Fruit fly (Drosophila melanogaster) whole organism, embryonic: ENCODE data around the gene CG5973.
A peak's percentile ranks its signal among the peaks of the same experiment; 100 is the strongest.

Experiments used
- Ada2b ChIP-seq: fragments of 200-800 bp; sonication (Bioruptor generic); IDR thresholded peaks from 2 replicates; pipeline ENCODE4 v1.3.6; 2022; ENCODE audit warnings: missing biosample characterization, missing genetic modification characterization
- Bdp1 ChIP-seq: fragments of 200-800 bp; sonication (Bioruptor generic); optimal IDR thresholded peaks from 3 replicates; lab custom pipeline; 2016; ENCODE audit warnings: missing biosample characterization, missing genetic modification characterization
- CG10979 ChIP-seq: fragments of 200-800 bp; sonication (Bioruptor generic); optimal IDR thresholded peaks from 2 replicates; lab custom pipeline; 2018; ENCODE audit warnings: missing biosample characterization, mild to moderate bottlenecking, missing genetic modification characterization, moderate library complexity
- CG12155 ChIP-seq: fragments of 200-800 bp; sonication (Bioruptor generic); optimal IDR thresholded peaks from 3 replicates; lab custom pipeline; 2016; ENCODE audit warnings: missing biosample characterization, missing genetic modification characterization
- CG12769 ChIP-seq: fragments of 200-800 bp; sonication (Bioruptor generic); optimal IDR thresholded peaks from 2 replicates; lab custom pipeline; 2019; ENCODE audit warnings: missing biosample characterization, mild to moderate bottlenecking, missing genetic modification characterization, moderate library complexity
- CG15073 ChIP-seq: fragments of 200-800 bp; sonication (Bioruptor generic); optimal IDR thresholded peaks from 2 replicates; lab custom pipeline; 2016; ENCODE audit warnings: missing biosample characterization, missing genetic modification characterization
- CG1647 ChIP-seq: fragments of 200-800 bp; sonication (Bioruptor generic); optimal IDR thresholded peaks from 3 replicates; lab custom pipeline; 2016; ENCODE audit warnings: missing biosample characterization, missing genetic modification characterization
- CG17568 ChIP-seq: fragments of 200-800 bp; sonication (Bioruptor generic); optimal IDR thresholded peaks from 2 replicates; lab custom pipeline; 2018; ENCODE audit warnings: missing biosample characterization, mild to moderate bottlenecking, missing genetic modification characterization, moderate library complexity
- CG18262 ChIP-seq: fragments of 200-800 bp; optimal IDR thresholded peaks from 3 replicates; lab custom pipeline; 2019; ENCODE audit warnings: missing biosample characterization, mild to moderate bottlenecking, missing genetic modification characterization, moderate library complexity
- CG34224 ChIP-seq: fragments of 200-800 bp; sonication (Bioruptor generic); IDR thresholded peaks from 3 replicates; pipeline ENCODE4 v1.3.6; 2022; ENCODE audit warnings: missing biosample characterization, missing genetic modification characterization; ENCODE audit not compliant: partially characterized antibody
- CG42726 ChIP-seq: fragments of 200-800 bp; sonication (Bioruptor generic); IDR thresholded peaks from 2 replicates; pipeline ENCODE4 v1.3.6; 2022; ENCODE audit warnings: missing biosample characterization, missing genetic modification characterization; ENCODE audit not compliant: partially characterized antibody
- CG6175 ChIP-seq: fragments of 200-800 bp; sonication (Bioruptor generic); IDR thresholded peaks from 3 replicates; pipeline ENCODE4 v1.3.6; 2022; ENCODE audit warnings: missing biosample characterization, missing genetic modification characterization
- CG7963 ChIP-seq: fragments of 200-800 bp; sonication (Bioruptor generic); IDR thresholded peaks from 3 replicates; pipeline ENCODE4 v1.3.6; 2022; ENCODE audit warnings: missing biosample characterization, missing genetic modification characterization; ENCODE audit not compliant: partially characterized antibody
- CG8388 ChIP-seq: fragments of 200-800 bp; sonication (Bioruptor generic); optimal IDR thresholded peaks from 2 replicates; lab custom pipeline; 2019; ENCODE audit warnings: missing biosample characterization, mild to moderate bottlenecking, missing genetic modification characterization, moderate library complexity
- CG8765 ChIP-seq: fragments of 200-800 bp; sonication (Bioruptor generic); IDR thresholded peaks from 2 replicates; pipeline ENCODE4 v1.3.6; 2022; ENCODE audit warnings: missing biosample characterization, missing genetic modification characterization
- CG9609 ChIP-seq: fragments of 200-800 bp; sonication (Bioruptor generic); optimal IDR thresholded peaks from 3 replicates; lab custom pipeline; 2016; ENCODE audit warnings: missing biosample characterization, missing genetic modification characterization
- Chrac-16 ChIP-seq: fragments of 200-800 bp; sonication (Bioruptor generic); optimal IDR thresholded peaks from 3 replicates; lab custom pipeline; 2016; ENCODE audit warnings: missing biosample characterization, missing genetic modification characterization
- D19A ChIP-seq: fragments of 200-800 bp; optimal IDR thresholded peaks from 3 replicates; lab custom pipeline; 2019; ENCODE audit warnings: missing biosample characterization, mild to moderate bottlenecking, missing genetic modification characterization, moderate library complexity
- Dip2 ChIP-seq: fragments of 200-800 bp; sonication (Bioruptor generic); IDR thresholded peaks from 2 replicates; pipeline ENCODE4 v1.3.6; 2022; ENCODE audit warnings: missing biosample characterization, missing genetic modification characterization
- Doc2 ChIP-seq: fragments of 200-800 bp; sonication (Bioruptor generic); IDR thresholded peaks from 2 replicates; pipeline ENCODE4 v1.3.6; 2022; ENCODE audit warnings: missing biosample characterization, missing genetic modification characterization
- Doc3 ChIP-seq: fragments of 200-800 bp; sonication (Bioruptor generic); IDR thresholded peaks from 3 replicates; pipeline ENCODE4 v1.3.6; 2022; ENCODE audit warnings: missing biosample characterization, missing genetic modification characterization; ENCODE audit not compliant: partially characterized antibody
- Fer1 ChIP-seq: fragments of 200-800 bp; sonication (Bioruptor generic); optimal IDR thresholded peaks from 2 replicates; lab custom pipeline; 2017; ENCODE audit warnings: missing biosample characterization, mild to moderate bottlenecking, missing genetic modification characterization
- Fer2 ChIP-seq: fragments of 200-800 bp; sonication (Bioruptor generic); optimal IDR thresholded peaks from 2 replicates; lab custom pipeline; 2018; ENCODE audit warnings: missing biosample characterization, mild to moderate bottlenecking, missing genetic modification characterization, moderate library complexity
- HLHmδ ChIP-seq: fragments of 200-800 bp; sonication (Bioruptor generic); optimal IDR thresholded peaks from 2 replicates; lab custom pipeline; 2018; ENCODE audit warnings: missing biosample characterization, mild to moderate bottlenecking, missing genetic modification characterization, moderate library complexity
- Hmx ChIP-seq: fragments of 200-800 bp; sonication (Bioruptor generic); optimal IDR thresholded peaks from 2 replicates; lab custom pipeline; 2016; ENCODE audit warnings: missing biosample characterization, missing genetic modification characterization
- Jarid2 ChIP-seq: fragments of 200-800 bp; sonication (Bioruptor generic); optimal IDR thresholded peaks from 3 replicates; lab custom pipeline; 2017; ENCODE audit warnings: mild to moderate bottlenecking, missing biosample characterization, missing genetic modification reagents, missing genetic modification characterization
- MBD-R2 ChIP-seq: fragments of 200-800 bp; sonication (Bioruptor generic); IDR thresholded peaks from 2 replicates; pipeline ENCODE4 v1.3.6; 2022; ENCODE audit warnings: missing biosample characterization, missing genetic modification characterization
- Mrtf ChIP-seq: fragments of 200-800 bp; sonication (Bioruptor generic); IDR thresholded peaks from 3 replicates; pipeline ENCODE4 v1.3.6; 2022; ENCODE audit warnings: missing biosample characterization, missing genetic modification characterization
- Nf-YA ChIP-seq: fragments of 200-800 bp; sonication (Bioruptor generic); IDR thresholded peaks from 2 replicates; pipeline ENCODE4 v1.3.6; 2022; ENCODE audit warnings: missing biosample characterization, missing genetic modification characterization
- Oli ChIP-seq: fragments of 200-800 bp; sonication (Bioruptor generic); optimal IDR thresholded peaks from 2 replicates; lab custom pipeline; 2018; ENCODE audit warnings: missing biosample characterization, mild to moderate bottlenecking, missing genetic modification characterization, moderate library complexity
- Ravus ChIP-seq: fragments of 200-800 bp; sonication (Bioruptor generic); IDR thresholded peaks from 2 replicates; pipeline ENCODE4 v1.3.6; 2022; ENCODE audit warnings: missing biosample characterization, missing genetic modification characterization
- Rfx ChIP-seq: fragments of 200-800 bp; sonication (Bioruptor generic); IDR thresholded peaks from 2 replicates; pipeline ENCODE4 v1.3.6; 2022; ENCODE audit warnings: missing biosample characterization, missing genetic modification characterization
- Sry-β ChIP-seq: fragments of 200-800 bp; sonication (Bioruptor generic); optimal IDR thresholded peaks from 2 replicates; lab custom pipeline; 2018; ENCODE audit warnings: missing biosample characterization, mild to moderate bottlenecking, missing genetic modification characterization, moderate library complexity
- Xbp1 ChIP-seq: fragments of 200-800 bp; sonication (Bioruptor generic); optimal IDR thresholded peaks from 3 replicates; lab custom pipeline; 2016; ENCODE audit warnings: missing biosample characterization, mild to moderate bottlenecking, missing genetic modification characterization
- ci ChIP-seq: fragments of 200-800 bp; sonication (Bioruptor generic); IDR thresholded peaks from 3 replicates; pipeline ENCODE4 v1.3.6; 2022; ENCODE audit warnings: missing biosample characterization, missing genetic modification characterization
- en ChIP-seq: fragments of 200-800 bp; sonication (Bioruptor generic); optimal IDR thresholded peaks from 2 replicates; lab custom pipeline; 2016; ENCODE audit warnings: missing biosample characterization, missing genetic modification characterization
- esg ChIP-seq: fragments of 200-800 bp; sonication (Bioruptor generic); conservative IDR thresholded peaks from 2 replicates; pipeline ENCODE4 v1.3.6; 2022; ENCODE audit warnings: missing biosample characterization, missing genetic modification characterization
- ewg ChIP-seq: fragments of 200-800 bp; sonication (Bioruptor generic); optimal IDR thresholded peaks from 3 replicates; lab custom pipeline; 2017; ENCODE audit warnings: mild to moderate bottlenecking, missing biosample characterization, missing genetic modification reagents, missing genetic modification characterization
- fd102C ChIP-seq: fragments of 200-800 bp; sonication (Bioruptor generic); optimal IDR thresholded peaks from 2 replicates; lab custom pipeline; 2018; ENCODE audit warnings: missing biosample characterization, mild to moderate bottlenecking, missing genetic modification characterization, moderate library complexity
- gem ChIP-seq: fragments of 200-800 bp; sonication (Bioruptor generic); optimal IDR thresholded peaks from 2 replicates; lab custom pipeline; 2019; ENCODE audit warnings: missing biosample characterization, mild to moderate bottlenecking, missing genetic modification characterization, moderate library complexity
- kah ChIP-seq: fragments of 200-800 bp; sonication (Bioruptor generic); optimal IDR thresholded peaks from 2 replicates; lab custom pipeline; 2018; ENCODE audit warnings: missing biosample characterization, mild to moderate bottlenecking, missing genetic modification characterization
- lola ChIP-seq, 3 experiments: fragments of >200 bp in 2 of 3; fragments of 200-800 bp in 1 of 3; sonication (Bioruptor generic) in 1 of 3; optimal IDR thresholded peaks; 2 replicates each; lab custom pipeline; 2017 to 2019; ENCODE audit warnings: missing biosample characterization in 3 of 3, missing genetic modification characterization in 3 of 3, mild to moderate bottlenecking in 1 of 3, moderate library complexity in 1 of 3
- nmo ChIP-seq: fragments of 200-800 bp; sonication (Bioruptor generic); optimal IDR thresholded peaks from 2 replicates; lab custom pipeline; 2018; ENCODE audit warnings: missing biosample characterization, mild to moderate bottlenecking, missing genetic modification characterization, moderate library complexity
- pita ChIP-seq: fragments of 200-800 bp; sonication (Bioruptor generic); optimal IDR thresholded peaks from 2 replicates; lab custom pipeline; 2017; ENCODE audit warnings: missing biosample characterization, mild to moderate bottlenecking, missing genetic modification characterization
- psq ChIP-seq: fragments of 200-800 bp; sonication (Bioruptor generic); optimal IDR thresholded peaks from 2 replicates; lab custom pipeline; 2017; ENCODE audit warnings: missing biosample characterization, missing genetic modification characterization
- schlank ChIP-seq: fragments of 200-800 bp; sonication (Bioruptor generic); optimal IDR thresholded peaks from 2 replicates; lab custom pipeline; 2018; ENCODE audit warnings: missing biosample characterization, mild to moderate bottlenecking, missing genetic modification characterization
- sens ChIP-seq: fragments of 200-800 bp; sonication (Bioruptor generic); peaks from one replicate; lab custom pipeline; 2016; ENCODE audit warnings: missing biosample characterization, missing genetic modification characterization
- sens-2 ChIP-seq: fragments of 200-800 bp; sonication (Bioruptor generic); IDR thresholded peaks from 2 replicates; pipeline ENCODE4 v1.3.6; 2022; ENCODE audit warnings: missing biosample characterization, missing genetic modification characterization
- tgo ChIP-seq: fragments of 200-800 bp; sonication (Bioruptor generic); IDR thresholded peaks from 3 replicates; pipeline ENCODE4 v1.3.6; 2022; ENCODE audit warnings: missing biosample characterization, missing genetic modification characterization

The CG5973 gene

dm6 chr2L:7426326-7427066 is 10.8 kb upstream of the CG5973 start, which contains the start of gene muc (continued):
- TF ChIP-seq Xbp1 (GFP tag; lab: Kevin White, UChicago), result peak; percentile 54
- TF ChIP-seq CG34224, result no peak
- TF ChIP-seq fd102C, result no peak
- peak; percentile 64 for TF ChIP-seq gem (tag; lab: Kevin White, UChicago)
- peak; percentile 44; the same call in 1 of the 3 replicates for TF ChIP-seq CG7963 (GFP tag; lab: Robert Waterston, UW)
- no peak; the same call in 1 of the 2 replicates for TF ChIP-seq MBD-R2 (GFP tag; lab: Robert Waterston, UW)
- no peak for TF ChIP-seq CG8765 (GFP tag; lab: Robert Waterston, UW)
- no peak for TF ChIP-seq sens-2
- no peak for TF ChIP-seq Ada2b (GFP tag; lab: Robert Waterston, UW)
- peak; percentile 38 for TF ChIP-seq CG9609
- no peak for TF ChIP-seq Doc2 (GFP tag; lab: Robert Waterston, UW)
- TF ChIP-seq CG12769 (tag; lab: Kevin White, UChicago), result peak; percentile 59
- no peak for TF ChIP-seq CG6175 (GFP tag; lab: Robert Waterston, UW)
- no peak for TF ChIP-seq psq (GFP tag; lab: Kevin White, UChicago)
- TF ChIP-seq Jarid2 (GFP tag; lab: Kevin White, UChicago), result no peak
- no peak for TF ChIP-seq en (GFP tag; lab: Kevin White, UChicago)
- no peak for TF ChIP-seq Ravus
- no peak for TF ChIP-seq ewg (GFP tag; lab: Kevin White, UChicago)
- TF ChIP-seq sens (GFP tag; lab: Kevin White, UChicago), result peak; percentile 90
- no peak for TF ChIP-seq Dip2 (GFP tag; lab: Robert Waterston, UW)
- TF ChIP-seq esg (GFP tag; lab: Robert Waterston, UW), result no peak
- peak; percentile 17 for TF ChIP-seq Oli (tag; lab: Kevin White, UChicago)
- no peak for TF ChIP-seq Bdp1
- no peak for TF ChIP-seq Hmx (GFP tag; lab: Kevin White, UChicago)
- peak; percentile 80 for TF ChIP-seq kah
- TF ChIP-seq pita (GFP tag; lab: Kevin White, UChicago), result no peak
- peak; percentile 63 for TF ChIP-seq D19A (tag; lab: Kevin White, UChicago)
- TF ChIP-seq ci (GFP tag; lab: Robert Waterston, UW), result 0 out of 3 replicates have a peak, but pooled peaks have one; percentile 29
- TF ChIP-seq Fer2 (tag; lab: Kevin White, UChicago), result peak; percentile 2
- TF ChIP-seq Nf-YA (GFP tag; lab: Robert Waterston, UW), result no peak
- peak; percentile 60 for TF ChIP-seq CG42726
- no peak for TF ChIP-seq Fer1 (GFP tag; lab: Kevin White, UChicago)
- peak; percentile 43 for TF ChIP-seq Chrac-16
- TF ChIP-seq CG8388, result no peak
- peak in 2 of 3 experiments; percentile 52 to 92 for TF ChIP-seq lola (GFP tag; optimal IDR thresholded peaks at IDR 0.05; lab: Kevin White, UChicago)
- TF ChIP-seq CG1647, result no peak
- peak; percentile 64 for TF ChIP-seq Rfx (GFP tag; lab: Robert Waterston, UW)
- peak; percentile 65 for TF ChIP-seq nmo (GFP tag; lab: Kevin White, UChicago)
- peak; percentile 44 for TF ChIP-seq CG10979 (tag; lab: Kevin White, UChicago)
- peak; percentile 53 for TF ChIP-seq Sry-β (GFP tag; lab: Kevin White, UChicago)
- peak; percentile 29 for TF ChIP-seq CG18262
- TF ChIP-seq Doc3 (GFP tag; lab: Robert Waterston, UW), result peak; percentile 58
- TF ChIP-seq Mrtf (GFP tag; lab: Robert Waterston, UW), result no peak; the same call in 2 of the 3 replicates
- TF ChIP-seq HLHmδ (GFP tag; lab: Kevin White, UChicago), result no peak
- peak; percentile 52 for TF ChIP-seq tgo (GFP tag; lab: Robert Waterston, UW)
- TF ChIP-seq CG17568 (GFP tag; lab: Kevin White, UChicago), result no peak
- TF ChIP-seq CG12155 (GFP tag; lab: Kevin White, UChicago), result peak; percentile 33
- TF ChIP-seq CG15073 (GFP tag; lab: Kevin White, UChicago), result no peak
- TF ChIP-seq schlank, result no peak
